Fruit fly (Drosophila melanogaster): ENCODE measurements around the gene Cad87A.

Cad87A gene

dm6 chr3R:11849378-11850249 lies 99.3 kb downstream of the Cad87A start (continued):
- TF ChIP-seq slou (GFP tag; optimal IDR thresholded peaks at IDR 0.05) (peak; percentile 55), CG6683 (GFP tag; optimal IDR thresholded peaks at IDR 0.05) (peak; percentile 44), CG2712 (tag; optimal IDR thresholded peaks at IDR 0.05) (peak; percentile 96), klu (GFP tag; IDR thresholded peaks at IDR 0.05) (peak; percentile 57; the same call in 1 of the 2 replicates), ac (GFP tag; optimal IDR thresholded peaks at IDR 0.05) (peak; percentile 44), HLH4C (GFP tag; IDR thresholded peaks at IDR 0.05; ENCODE audit: partially characterized antibody) (no peak), Ets97D (GFP tag; optimal IDR thresholded peaks at IDR 0.05) (peak; percentile 74), dati (GFP tag; IDR thresholded peaks at IDR 0.05) (peak; percentile 91), nerfin-2 (GFP tag; IDR thresholded peaks at IDR 0.05; ENCODE audit: partially characterized antibody) (no peak), CG10321 (GFP tag; IDR thresholded peaks at IDR 0.05) (peak; percentile 37; the same call in 1 of the 2 replicates), gfzf (GFP tag; optimal IDR thresholded peaks at IDR 0.05) (peak; percentile 3), zf30C (GFP tag; optimal IDR thresholded peaks at IDR 0.05) (peak; percentile 55), CG12769 (tag; optimal IDR thresholded peaks at IDR 0.05) (peak; percentile 89), gcm2 (GFP tag; optimal IDR thresholded peaks at IDR 0.05) (peak; percentile 76), Mad (GFP tag; optimal IDR thresholded peaks at IDR 0.05) (peak; percentile 84), CG9727 (GFP tag; optimal IDR thresholded peaks at IDR 0.05) (peak; percentile 73), NC2α (GFP tag; optimal IDR thresholded peaks at IDR 0.05) (peak; percentile 86), bsh (GFP tag; optimal IDR thresholded peaks at IDR 0.05) (peak; percentile 73 to 98), CG11398 (GFP tag; optimal IDR thresholded peaks at IDR 0.05) (peak; percentile 87), CG13775 (GFP tag; optimal IDR thresholded peaks at IDR 0.05) (peak; percentile 67), CG11093 (GFP tag; IDR thresholded peaks at IDR 0.05) (peak; percentile 92), CG9215 (GFP tag; IDR thresholded peaks at IDR 0.05) (peak; percentile 66)

dm6 chr3R:11847379-11847778 lies 101.5 kb downstream of the Cad87A start:
- TF ChIP-seq CG15269 (tag; optimal IDR thresholded peaks at IDR 0.05) (peak; percentile 4), Ptx1 (GFP tag; IDR thresholded peaks at IDR 0.05) (peak; percentile 21; the same call in 1 of the 2 replicates), prd (optimal IDR thresholded peaks at IDR 0.05) (no peak), prd (GFP tag; IDR thresholded peaks at IDR 0.05) (0 out of 3 replicates have a peak, but pooled peaks have one; percentile 10), grau (tag; optimal IDR thresholded peaks at IDR 0.05) (no peak), bowl (GFP tag; IDR thresholded peaks at IDR 0.05) (no peak), CG13123 (GFP tag; optimal IDR thresholded peaks at IDR 0.05) (no peak), pan (optimal IDR thresholded peaks at IDR 0.05) (no peak), pan (GFP tag; optimal IDR thresholded peaks at IDR 0.05 in 1 of 2, IDR thresholded peaks at IDR 0.05 in 1 of 2) (peak in 1 of 2 experiments; percentile 30), CG3726 (GFP tag; IDR thresholded peaks at IDR 0.05) (no peak), CG6272 (GFP tag; IDR thresholded peaks at IDR 0.05) (no peak), NC2β (GFP tag; optimal IDR thresholded peaks at IDR 0.05) (no peak), CG1792 (GFP tag; optimal IDR thresholded peaks at IDR 0.05) (no peak), CG10462 (GFP tag; optimal IDR thresholded peaks at IDR 0.05) (no peak), phol (tag; optimal IDR thresholded peaks at IDR 0.05) (peak; percentile 26), Oli (tag; optimal IDR thresholded peaks at IDR 0.05) (peak; percentile 6), gem (tag; optimal IDR thresholded peaks at IDR 0.05) (peak; percentile 38), ewg (GFP tag; optimal IDR thresholded peaks at IDR 0.05) (no peak), bigmax (GFP tag; optimal IDR thresholded peaks at IDR 0.05) (no peak), CG2678 (tag; optimal IDR thresholded peaks at IDR 0.05) (peak; percentile 5), CG7271 (tag; optimal IDR thresholded peaks at IDR 0.05) (no peak), bsh (GFP tag; optimal IDR thresholded peaks at IDR 0.05) (peak in 1 of 2 experiments; percentile 38), crc (GFP tag; optimal IDR thresholded peaks at IDR 0.05) (no peak), CG17359 (tag; optimal IDR thresholded peaks at IDR 0.05) (peak; percentile 13), row (GFP tag; IDR thresholded peaks at IDR 0.05) (0 out of 3 replicates have a peak, but pooled peaks have one; percentile 21), CkIIα-i1 (GFP tag; IDR thresholded peaks at IDR 0.05) (no peak), gro (GFP tag; optimal IDR thresholded peaks at IDR 0.05) (no peak), CG14014 (GFP tag; IDR thresholded peaks at IDR 0.05) (no peak), Ets65A (GFP tag) (no peak)

All from whole organism, embryonic.